Worm (Caenorhabditis elegans): ENCODE measurements around the gene Y82E9BL.12.
"Not testable (repeated sequence)": the region's sequence is repeated elsewhere in the genome, so short reads cannot be mapped to it uniquely, and the experiment has no call there.

DNA sequence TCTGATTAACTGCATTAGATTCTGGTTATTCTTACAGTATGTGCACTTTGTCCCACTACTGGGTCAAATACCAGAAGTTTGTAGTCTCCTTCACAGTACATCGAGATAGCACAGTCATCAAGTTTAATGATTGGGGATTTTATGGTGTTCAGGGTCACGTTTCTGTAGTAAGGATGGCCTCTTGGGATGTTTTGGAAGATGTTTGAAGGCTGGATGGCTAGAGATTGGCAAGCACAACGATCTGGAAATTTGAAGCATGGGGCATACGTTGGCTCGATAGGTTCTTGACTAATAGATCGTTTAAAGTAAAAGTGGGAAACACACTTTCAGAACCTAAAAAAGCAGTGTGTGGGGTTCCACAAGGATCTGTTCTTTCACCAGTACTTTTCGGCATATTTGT, 49.0 kb downstream of the Y82E9BL.12 start, which contains the start of gene Y82E9BR.8:
- not testable (repeated sequence) for TF ChIP-seq egl-27 (tag; optimal IDR thresholded peaks at IDR 0.05); R02D3.7 (tag; optimal IDR thresholded peaks at IDR 0.05); elt-1 (tag; optimal IDR thresholded peaks at IDR 0.05); sma-9 (GFP tag; optimal IDR thresholded peaks at IDR 0.05); sma-9 (tag; optimal IDR thresholded peaks at IDR 0.05); F13H6.1 (tag; optimal IDR thresholded peaks at IDR 0.05); lin-11 (tag; optimal IDR thresholded peaks at IDR 0.05); ceh-16 (tag; optimal IDR thresholded peaks at IDR 0.05); skn-1 (tag; optimal IDR thresholded peaks at IDR 0.05)
